Worm (Caenorhabditis elegans): Measurements from ENCODE around the gene spp-9.

DNA sequence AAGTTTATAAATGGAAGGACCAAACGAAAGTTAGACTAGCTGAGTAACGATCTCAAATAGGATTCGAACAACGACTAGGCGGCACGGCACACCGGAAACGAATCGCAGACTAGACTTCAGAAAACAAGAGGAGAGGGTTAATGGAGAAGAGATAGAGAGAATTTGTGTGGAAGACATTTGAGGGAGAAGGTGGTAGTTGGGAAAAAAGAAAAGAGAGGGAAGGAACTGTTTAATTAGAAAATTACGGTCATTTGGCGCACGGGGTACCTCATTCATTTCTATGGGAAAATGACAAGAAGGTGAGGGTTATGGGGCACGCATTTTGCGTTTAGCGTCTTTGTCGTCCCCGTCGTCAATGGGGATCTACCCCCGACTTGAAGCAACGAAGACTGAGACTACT is 33.4 kb upstream of the spp-9 start, which contains the start of gene F48C5.2:
- TF ChIP-seq ama-1 (optimal IDR thresholded peaks at IDR 0.05) = no peak
- no peak for TF ChIP-seq tbx-37 (GFP tag; conservative IDR thresholded peaks at IDR 0.05)
- no peak for TF ChIP-seq flt-1 (GFP tag; IDR thresholded peaks at IDR 0.05)
- no peak for TF ChIP-seq tbx-11 (GFP tag; IDR thresholded peaks at IDR 0.05)
- no peak for TF ChIP-seq aly-1 (tag; optimal IDR thresholded peaks at IDR 0.05)
- no peak for TF ChIP-seq ceh-36 (tag; optimal IDR thresholded peaks at IDR 0.05)
- no peak for TF ChIP-seq ets-7 (tag; optimal IDR thresholded peaks at IDR 0.05)
- TF ChIP-seq hmbx-1 (tag; optimal IDR thresholded peaks at IDR 0.05) = no peak
- no peak for TF ChIP-seq hmg-4 (GFP tag; optimal IDR thresholded peaks at IDR 0.05)
- no peak for TF ChIP-seq hnd-1 (tag; optimal IDR thresholded peaks at IDR 0.05)
- no peak for TF ChIP-seq ceh-13 (GFP tag; optimal IDR thresholded peaks at IDR 0.05)
- no peak for TF ChIP-seq sea-1 (GFP tag; conservative IDR thresholded peaks at IDR 0.05)
- no peak for TF ChIP-seq scrt-1 (GFP tag; IDR thresholded peaks at IDR 0.05)
- TF ChIP-seq F13C5.2 (tag; optimal IDR thresholded peaks at IDR 0.05) = no peak

All from whole organism, early embryonic.